Fruit fly (Drosophila melanogaster) whole organism, adult: Measurements from ENCODE around the gene CG33181.

Source experiments
- CG12768 ChIP-seq: fragments of 200-800 bp; sonication (Bioruptor generic); optimal IDR thresholded peaks from 2 replicates; lab custom pipeline; 2017; ENCODE audit warnings: missing biosample characterization, missing genetic modification characterization, mild to moderate bottlenecking, moderate library complexity, missing genetic modification reagents
- CG14711 ChIP-seq: fragments of 200-800 bp; sonication (Bioruptor generic); optimal IDR thresholded peaks from 2 replicates; lab custom pipeline; 2018; ENCODE audit warnings: missing biosample characterization, mild to moderate bottlenecking, missing genetic modification characterization, moderate library complexity
- CG1620 ChIP-seq: fragments of 200-800 bp; sonication (Bioruptor generic); optimal IDR thresholded peaks from 2 replicates; lab custom pipeline; 2016; ENCODE audit warnings: missing biosample characterization, missing genetic modification characterization
- CG7045 ChIP-seq: fragments of 200-800 bp; sonication (Bioruptor generic); optimal IDR thresholded peaks from 2 replicates; lab custom pipeline; 2017; ENCODE audit warnings: missing biosample characterization, mild to moderate bottlenecking, missing genetic modification characterization
- CG7101 ChIP-seq: fragments of 200-800 bp; sonication (Bioruptor generic); optimal IDR thresholded peaks from 2 replicates; lab custom pipeline; 2018; ENCODE audit warnings: missing biosample characterization, mild to moderate bottlenecking, missing genetic modification characterization, moderate library complexity
- Clk ChIP-seq: fragments of 200-800 bp; sonication (Bioruptor generic); optimal IDR thresholded peaks from 2 replicates; lab custom pipeline; 2017; ENCODE audit warnings: missing biosample characterization, missing genetic modification characterization
- Mnt ChIP-seq: fragments of 200-800 bp; sonication (Bioruptor generic); optimal IDR thresholded peaks from 2 replicates; lab custom pipeline; 2016; ENCODE audit warnings: missing biosample characterization, mild to moderate bottlenecking, missing genetic modification characterization
- cic ChIP-seq: fragments of 200-800 bp; sonication (Bioruptor generic); optimal IDR thresholded peaks from 2 replicates; lab custom pipeline; 2017; ENCODE audit warnings: missing biosample characterization, mild to moderate bottlenecking, missing genetic modification characterization, moderate library complexity
- cnc ChIP-seq, 2 experiments: fragments of >200 bp; optimal IDR thresholded peaks; 2 replicates each; lab custom pipeline; 2017
- kay ChIP-seq: fragments of 200-800 bp; sonication (Bioruptor generic); peaks from one replicate; lab custom pipeline; 2016; ENCODE audit warnings: missing biosample characterization, missing genetic modification characterization, borderline replicate concordance
- pad ChIP-seq: fragments of 200-800 bp; sonication (Bioruptor generic); optimal IDR thresholded peaks from 3 replicates; lab custom pipeline; 2017; ENCODE audit warnings: missing biosample characterization, missing genetic modification characterization, mild to moderate bottlenecking, moderate library complexity, missing genetic modification reagents
- tj ChIP-seq: fragments of 200-800 bp; sonication (Bioruptor generic); optimal IDR thresholded peaks from 3 replicates; lab custom pipeline; 2017; ENCODE audit warnings: missing biosample characterization, mild to moderate bottlenecking, missing genetic modification characterization, moderate library complexity
- toe ChIP-seq: fragments of 200-800 bp; sonication (Bioruptor generic); optimal IDR thresholded peaks from 2 replicates; lab custom pipeline; 2016; ENCODE audit warnings: missing biosample characterization, missing genetic modification characterization

DNA sequence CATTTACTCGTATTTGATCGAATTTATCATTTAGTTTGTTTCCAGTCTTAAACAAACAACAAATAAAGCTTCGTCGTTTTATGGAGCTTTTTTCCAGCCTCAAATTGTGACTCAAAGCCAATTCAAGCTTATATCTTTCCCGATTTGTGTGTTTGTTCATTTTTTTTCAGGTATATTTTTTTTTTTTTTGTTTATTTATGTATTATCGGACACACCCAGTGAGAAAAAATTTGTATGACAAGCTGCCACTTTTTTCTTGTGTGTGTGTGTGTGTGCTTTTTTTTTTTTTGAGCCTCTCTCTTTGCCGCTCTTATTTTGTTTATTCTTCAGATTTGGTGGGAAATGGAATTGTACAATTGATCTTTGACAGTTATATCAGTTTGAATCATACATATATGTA lies 33.4 kb downstream of the CG33181 start:
- TF ChIP-seq toe (GFP tag; lab: Kevin White, UChicago), result no peak
- TF ChIP-seq cnc (optimal IDR thresholded peaks at IDR 0.05; lab: Kevin White, UChicago), result no peak
- no peak for TF ChIP-seq CG7045
- TF ChIP-seq kay (GFP tag; lab: Kevin White, UChicago), result no peak
- TF ChIP-seq CG12768, result no peak
- no peak for TF ChIP-seq CG1620 (GFP tag; lab: Kevin White, UChicago)
- TF ChIP-seq pad (GFP tag; lab: Kevin White, UChicago), result no peak
- no peak for TF ChIP-seq Mnt (GFP tag; lab: Kevin White, UChicago)
- TF ChIP-seq CG14711 (tag; lab: Kevin White, UChicago), result no peak
- TF ChIP-seq cic, result no peak
- no peak for TF ChIP-seq Clk (GFP tag; lab: Kevin White, UChicago)
- TF ChIP-seq tj, result no peak
- TF ChIP-seq CG7101 (tag; lab: Kevin White, UChicago), result no peak
